Worm (Caenorhabditis elegans) whole organism, midembryonic: Measurements from ENCODE around the gene C54D10.4.

Source experiments
- T22C8.4 ChIP-seq: fragments of 200-800 bp; sonication (Bioruptor generic); IDR thresholded peaks from 2 replicates; pipeline ENCODE4 v1.3.6; 2022; ENCODE audit warnings: missing genetic modification characterization, missing compliant biosample characterization
- cog-1 ChIP-seq: sonication (generic microtip); optimal IDR thresholded peaks from 2 replicates; lab custom pipeline; 2016; ENCODE audit warnings: missing genetic modification characterization, missing compliant biosample characterization
- flt-1 ChIP-seq: fragments of 200-800 bp; sonication (Bioruptor generic); IDR thresholded peaks from 2 replicates; pipeline ENCODE4 v1.3.6; 2022; ENCODE audit warnings: missing genetic modification characterization, missing compliant biosample characterization
- klf-2 ChIP-seq: fragments of 200-800 bp; sonication (Bioruptor generic); conservative IDR thresholded peaks from 2 replicates; pipeline ENCODE4 v1.3.6; 2022; ENCODE audit warnings: missing genetic modification reagents, missing genetic modification characterization, missing compliant biosample characterization
- med-1 ChIP-seq: sonication (generic microtip); optimal IDR thresholded peaks from 2 replicates; lab custom pipeline; 2017; ENCODE audit warnings: missing genetic modification characterization, mild to moderate bottlenecking, missing compliant biosample characterization, antibody characterized with exemption, missing genetic modification reagents; ENCODE audit not compliant: insufficient read depth
- ref-1 ChIP-seq: fragments of 200-800 bp; sonication (Bioruptor generic); conservative IDR thresholded peaks from 2 replicates; pipeline ENCODE4 v1.3.6; 2022; ENCODE audit warnings: missing genetic modification reagents, missing genetic modification characterization, missing compliant biosample characterization
- tab-1 ChIP-seq: fragments of 200-800 bp; sonication (Bioruptor generic); IDR thresholded peaks from 2 replicates; pipeline ENCODE4 v1.3.6; 2022; ENCODE audit warnings: missing genetic modification characterization, missing compliant biosample characterization
- ztf-23 ChIP-seq: fragments of 200-800 bp; sonication (Bioruptor generic); IDR thresholded peaks from 2 replicates; pipeline ENCODE4 v1.3.6; 2022; ENCODE audit warnings: missing genetic modification reagents, missing genetic modification characterization, missing compliant biosample characterization
- ztf-29 ChIP-seq: fragments of 200-800 bp; sonication (Bioruptor generic); IDR thresholded peaks from 2 replicates; pipeline ENCODE4 v1.3.6; 2022; ENCODE audit warnings: missing genetic modification reagents, missing genetic modification characterization, missing compliant biosample characterization

DNA sequence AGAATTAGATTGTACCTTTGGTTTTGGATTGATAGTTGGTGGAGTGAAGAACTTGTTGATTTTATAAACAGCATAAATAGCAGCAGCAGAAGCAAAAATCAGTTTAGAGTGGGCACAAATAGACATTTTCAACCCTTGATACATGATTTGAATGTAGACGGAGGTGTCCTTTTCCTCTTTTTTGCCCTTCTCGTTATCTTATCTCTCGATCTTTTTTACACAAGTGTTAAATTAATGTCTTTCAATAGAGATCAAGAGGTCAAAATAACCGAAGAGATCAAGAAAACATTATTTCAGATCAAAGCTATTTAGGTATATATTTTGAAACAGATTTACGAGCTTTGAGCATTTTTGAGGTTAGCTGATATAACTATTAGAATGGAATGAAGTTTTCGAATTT is 8.8 kb downstream of the C54D10.4 start, which contains the start of gene cdr-7:
- TF ChIP-seq T22C8.4 = no peak
- TF ChIP-seq flt-1 (GFP tag; lab: Robert Waterston, UW) = no peak
- no peak for TF ChIP-seq klf-2 (GFP tag; lab: Robert Waterston, UW)
- TF ChIP-seq ref-1 = no peak
- no peak for TF ChIP-seq cog-1
- TF ChIP-seq ztf-23 (GFP tag; lab: Robert Waterston, UW) = no peak
- TF ChIP-seq tab-1 = no peak
- TF ChIP-seq ztf-29 (GFP tag; lab: Robert Waterston, UW) = no peak
- no peak for TF ChIP-seq med-1 (GFP tag; lab: Kevin White, UChicago)
